Comparison of ENCODE assay signal across 5 fruit fly cellular contexts in genomic region chr2L:7812555-7813339, dm6.
A peak's percentile ranks its signal among the peaks of the same experiment; 100 is the strongest.
TF ChIP-seq lines count a peak whose summit lies in the region.

No protein-coding gene starts in this region.

- TF ChIP-seq CTCF in whole organism, embryonic (GFP tag; optimal IDR thresholded peaks at IDR 0.05; lab: Kevin White, UChicago): no peak

TF ChIP-seq in whole organism, adult, 20 proteins besides CTCF, POLR2A, EP300 and RAD21:
- TF ChIP-seq tj (GFP tag; optimal IDR thresholded peaks at IDR 0.05; lab: Kevin White, UChicago) (peak; percentile 93), kay (GFP tag; lab: Kevin White, UChicago; ENCODE audit: borderline replicate concordance) (peak; percentile 16), ovo (GFP tag; optimal IDR thresholded peaks at IDR 0.05; lab: Kevin White, UChicago) (no peak)

TF ChIP-seq in whole organism, embryonic, 481 proteins besides CTCF, POLR2A, EP300 and RAD21 (continues in another document):
- TF ChIP-seq CG4282 (GFP tag; optimal IDR thresholded peaks at IDR 0.05; lab: Kevin White, UChicago) (no peak), CG15514 (GFP tag; optimal IDR thresholded peaks at IDR 0.05; lab: Kevin White, UChicago) (no peak), CG18599 (GFP tag; optimal IDR thresholded peaks at IDR 0.05; lab: Kevin White, UChicago) (no peak), Camta (GFP tag; optimal IDR thresholded peaks at IDR 0.05; lab: Kevin White, UChicago) (no peak), gem (tag; optimal IDR thresholded peaks at IDR 0.05; lab: Kevin White, UChicago) (peak; percentile 49), vnd (GFP tag; IDR thresholded peaks at IDR 0.05; lab: Robert Waterston, UW; ENCODE audit: partially characterized antibody) (no peak), Adf1 (GFP tag; IDR thresholded peaks at IDR 0.05; lab: Robert Waterston, UW) (no peak), mam (GFP tag; optimal IDR thresholded peaks at IDR 0.05; lab: Kevin White, UChicago) (no peak), CG13894 (tag; optimal IDR thresholded peaks at IDR 0.05; lab: Kevin White, UChicago) (no peak), lola (GFP tag; optimal IDR thresholded peaks at IDR 0.05; lab: Kevin White, UChicago) (peak in 1 of 3 experiments; percentile 9), CG3838 (GFP tag; optimal IDR thresholded peaks at IDR 0.05; lab: Kevin White, UChicago) (no peak), eyg (GFP tag; optimal IDR thresholded peaks at IDR 0.05; lab: Kevin White, UChicago) (no peak), CG9727 (GFP tag; optimal IDR thresholded peaks at IDR 0.05; lab: Kevin White, UChicago) (no peak), CG9797 (GFP tag; optimal IDR thresholded peaks at IDR 0.05; lab: Kevin White, UChicago) (no peak), CG12155 (GFP tag; optimal IDR thresholded peaks at IDR 0.05; lab: Kevin White, UChicago) (no peak), trem (tag; optimal IDR thresholded peaks at IDR 0.05; lab: Kevin White, UChicago) (peak; percentile 0), CG10543 (GFP tag; optimal IDR thresholded peaks at IDR 0.05; lab: Kevin White, UChicago) (no peak), TFAM (GFP tag; optimal IDR thresholded peaks at IDR 0.05; lab: Kevin White, UChicago) (no peak), wor (GFP tag; IDR thresholded peaks at IDR 0.05; lab: Robert Waterston, UW) (no peak), Taf1 (GFP tag; IDR thresholded peaks at IDR 0.05; lab: Robert Waterston, UW) (no peak), Hmr (GFP tag; optimal IDR thresholded peaks at IDR 0.05; lab: Kevin White, UChicago) (no peak), fd102C (GFP tag; optimal IDR thresholded peaks at IDR 0.05; lab: Kevin White, UChicago) (no peak), Neu2 (GFP tag; optimal IDR thresholded peaks at IDR 0.05; lab: Kevin White, UChicago; ENCODE audit: borderline replicate concordance) (no peak)

TF ChIP-seq in whole organism, prepupa, 60 proteins besides CTCF, POLR2A, EP300 and RAD21:
- TF ChIP-seq CG1621 (tag; optimal IDR thresholded peaks at IDR 0.05; lab: Kevin White, UChicago): no peak
- TF ChIP-seq CG32006 (GFP tag; optimal IDR thresholded peaks at IDR 0.05; lab: Kevin White, UChicago): peak; percentile 33
- TF ChIP-seq Hr4 (GFP tag; optimal IDR thresholded peaks at IDR 0.05; lab: Kevin White, UChicago): peak; percentile 15
- 0 out of 3 replicates have a peak, but pooled peaks have one; percentile 19 for TF ChIP-seq eg (GFP tag; IDR thresholded peaks at IDR 0.05; lab: Robert Waterston, UW)
- TF ChIP-seq CG10669 (GFP tag; optimal IDR thresholded peaks at IDR 0.05; lab: Kevin White, UChicago): no peak
- peak; percentile 36; the same call in 1 of the 2 replicates for TF ChIP-seq CG15336 (GFP tag; IDR thresholded peaks at IDR 0.05; lab: Robert Waterston, UW)
- TF ChIP-seq CG10631 (GFP tag; optimal IDR thresholded peaks at IDR 0.05; lab: Kevin White, UChicago): peak; percentile 7
- TF ChIP-seq Sox15 (GFP tag; optimal IDR thresholded peaks at IDR 0.05; lab: Kevin White, UChicago): no peak
- TF ChIP-seq OdsH (GFP tag; optimal IDR thresholded peaks at IDR 0.05; lab: Kevin White, UChicago): peak; percentile 3
- TF ChIP-seq Hr39 (GFP tag; optimal IDR thresholded peaks at IDR 0.05; lab: Kevin White, UChicago): no peak

TF ChIP-seq in whole organism, pupa, 21 proteins besides CTCF, POLR2A, EP300 and RAD21:
- no peak for TF ChIP-seq CG4496 (GFP tag; IDR thresholded peaks at IDR 0.05; lab: Robert Waterston, UW)
- peak; percentile 3 for TF ChIP-seq CG8301 (tag; optimal IDR thresholded peaks at IDR 0.05; lab: Kevin White, UChicago)
- no peak for TF ChIP-seq CG34367 (tag; optimal IDR thresholded peaks at IDR 0.05; lab: Kevin White, UChicago)
- TF ChIP-seq CG14655 (GFP tag; optimal IDR thresholded peaks at IDR 0.05; lab: Kevin White, UChicago): peak; percentile 7
- no peak for TF ChIP-seq rn (GFP tag; IDR thresholded peaks at IDR 0.05; lab: Robert Waterston, UW)
- TF ChIP-seq gl (tag; optimal IDR thresholded peaks at IDR 0.05; lab: Kevin White, UChicago): no peak
- no peak for TF ChIP-seq Snoo (tag; optimal IDR thresholded peaks at IDR 0.05; lab: Kevin White, UChicago)
- TF ChIP-seq Ets98B (GFP tag; IDR thresholded peaks at IDR 0.05; lab: Robert Waterston, UW): no peak

TF ChIP-seq in whole organism, wandering third instar larva, 38 proteins besides CTCF, POLR2A, EP300 and RAD21:
- TF ChIP-seq OdsH (GFP tag; optimal IDR thresholded peaks at IDR 0.05; lab: Kevin White, UChicago) (no peak), fru (GFP tag; optimal IDR thresholded peaks at IDR 0.05; lab: Kevin White, UChicago) (peak; percentile 0)
